Worm (Caenorhabditis elegans): ENCODE measurements around the gene ugt-41.

- TF ChIP-seq ama-1 (optimal IDR thresholded peaks at IDR 0.05) (no peak), ceh-13 (GFP tag; optimal IDR thresholded peaks at IDR 0.05) (no peak), pes-1 (GFP tag; IDR thresholded peaks at IDR 0.05) (no peak), scrt-1 (GFP tag; IDR thresholded peaks at IDR 0.05) (no peak), hmg-4 (GFP tag; optimal IDR thresholded peaks at IDR 0.05) (no peak), hmbx-1 (tag; optimal IDR thresholded peaks at IDR 0.05) (no peak), tbx-37 (GFP tag; conservative IDR thresholded peaks at IDR 0.05) (no peak), ets-7 (tag; optimal IDR thresholded peaks at IDR 0.05) (no peak), sea-1 (GFP tag; conservative IDR thresholded peaks at IDR 0.05) (no peak), B0310.2 (tag; optimal IDR thresholded peaks at IDR 0.05) (no peak), F13C5.2 (tag; optimal IDR thresholded peaks at IDR 0.05) (no peak)
Measured at ce11 chrV:7147370-7147769, 16.0 kb downstream of the ugt-41 start, which contains the start of gene ugt-38.
